Fruit fly (Drosophila melanogaster): ENCODE measurements around the gene CG43163.

- TF ChIP-seq Pif1A (GFP tag; optimal IDR thresholded peaks at IDR 0.05), result no peak
- TF ChIP-seq CG34367 (tag; optimal IDR thresholded peaks at IDR 0.05), result no peak
- no peak for TF ChIP-seq CG13204 (GFP tag; optimal IDR thresholded peaks at IDR 0.05)
Measured at dm6 chr3L:8554024-8554642, 47.2 kb upstream of the CG43163 start.

All from whole organism, pupa.